Fruit fly (Drosophila melanogaster) whole organism, embryonic: ENCODE measurements around the gene dia.

Experiments
- Atf6 ChIP-seq: fragments of 200-800 bp; sonication (Bioruptor generic); IDR thresholded peaks from 2 replicates; pipeline ENCODE4 v1.3.6; 2022; ENCODE audit warnings: missing biosample characterization, missing genetic modification characterization
- Blimp-1 ChIP-seq: fragments of 200-800 bp; sonication (Bioruptor generic); optimal IDR thresholded peaks from 3 replicates; lab custom pipeline; 2018; ENCODE audit warnings: missing biosample characterization, missing genetic modification characterization, mild to moderate bottlenecking, moderate library complexity, missing genetic modification reagents
- BtbVII ChIP-seq: fragments of 200-800 bp; sonication (Bioruptor generic); optimal IDR thresholded peaks from 3 replicates; lab custom pipeline; 2017; ENCODE audit warnings: missing biosample characterization, mild to moderate bottlenecking, missing genetic modification characterization
- CG10267 ChIP-seq: fragments of 200-800 bp; sonication (Bioruptor generic); optimal IDR thresholded peaks from 2 replicates; lab custom pipeline; 2018; ENCODE audit warnings: missing biosample characterization, mild to moderate bottlenecking, missing genetic modification characterization, moderate library complexity
- CG13296 ChIP-seq: fragments of 200-800 bp; sonication (Bioruptor generic); optimal IDR thresholded peaks from 3 replicates; lab custom pipeline; 2018; ENCODE audit warnings: missing biosample characterization, mild to moderate bottlenecking, missing genetic modification characterization
- CG14860 ChIP-seq: fragments of 200-800 bp; sonication (Bioruptor generic); IDR thresholded peaks from 3 replicates; pipeline ENCODE4 v1.3.6; 2022; ENCODE audit warnings: missing biosample characterization, missing genetic modification characterization; ENCODE audit not compliant: partially characterized antibody
- CG15011 ChIP-seq: fragments of 200-800 bp; sonication (Bioruptor generic); optimal IDR thresholded peaks from 3 replicates; lab custom pipeline; 2018; ENCODE audit warnings: missing biosample characterization, mild to moderate bottlenecking, missing genetic modification characterization
- CG15479 ChIP-seq: fragments of 200-800 bp; sonication (Bioruptor generic); optimal IDR thresholded peaks from 3 replicates; lab custom pipeline; 2019; ENCODE audit warnings: missing biosample characterization, mild to moderate bottlenecking, missing genetic modification characterization, moderate library complexity
- CG1647 ChIP-seq: fragments of 200-800 bp; sonication (Bioruptor generic); optimal IDR thresholded peaks from 3 replicates; lab custom pipeline; 2016; ENCODE audit warnings: missing biosample characterization, missing genetic modification characterization
- CG16779 ChIP-seq: fragments of 200-800 bp; sonication (Bioruptor generic); IDR thresholded peaks from 2 replicates; pipeline ENCODE4 v1.3.6; 2022; ENCODE audit warnings: missing biosample characterization, missing genetic modification characterization
- CG16813 ChIP-seq: fragments of 200-800 bp; sonication (Bioruptor generic); IDR thresholded peaks from 3 replicates; pipeline ENCODE4 v1.3.6; 2022; ENCODE audit warnings: missing biosample characterization, missing genetic modification characterization; ENCODE audit not compliant: partially characterized antibody
- CG3838 ChIP-seq: fragments of 200-800 bp; sonication (Bioruptor generic); optimal IDR thresholded peaks from 3 replicates; lab custom pipeline; 2016; ENCODE audit warnings: missing biosample characterization, missing genetic modification characterization
- CG43689 ChIP-seq: fragments of 200-800 bp; sonication (Bioruptor generic); IDR thresholded peaks from 2 replicates; pipeline ENCODE4 v1.3.6; 2022; ENCODE audit warnings: missing biosample characterization, missing genetic modification characterization
- CG4730 ChIP-seq: fragments of 200-800 bp; sonication (Bioruptor generic); IDR thresholded peaks from 2 replicates; pipeline ENCODE4 v1.3.6; 2022; ENCODE audit warnings: missing biosample characterization, missing genetic modification characterization
- CG5245 ChIP-seq: fragments of 200-800 bp; sonication (Bioruptor generic); optimal IDR thresholded peaks from 3 replicates; lab custom pipeline; 2016; ENCODE audit warnings: missing biosample characterization, missing genetic modification characterization
- CG6683 ChIP-seq: fragments of 200-800 bp; sonication (Bioruptor generic); optimal IDR thresholded peaks from 2 replicates; lab custom pipeline; 2017; ENCODE audit warnings: missing biosample characterization, mild to moderate bottlenecking, missing genetic modification characterization, missing genetic modification reagents
- CG6689 ChIP-seq: fragments of 200-800 bp; sonication (Bioruptor generic); IDR thresholded peaks from 2 replicates; pipeline ENCODE4 v1.3.6; 2022; ENCODE audit warnings: missing biosample characterization, missing genetic modification characterization
- CG6791 ChIP-seq: fragments of 200-800 bp; sonication (Bioruptor generic); IDR thresholded peaks from 3 replicates; pipeline ENCODE4 v1.3.6; 2022; ENCODE audit warnings: missing biosample characterization, missing genetic modification characterization; ENCODE audit not compliant: partially characterized antibody
- CG6854 ChIP-seq: fragments of 200-800 bp; sonication (Bioruptor generic); optimal IDR thresholded peaks from 3 replicates; lab custom pipeline; 2017; ENCODE audit warnings: missing biosample characterization, mild to moderate bottlenecking, missing genetic modification characterization
- Camta ChIP-seq: fragments of 200-800 bp; sonication (Bioruptor generic); optimal IDR thresholded peaks from 2 replicates; lab custom pipeline; 2016; ENCODE audit warnings: missing biosample characterization, missing genetic modification characterization
- Dad ChIP-seq: fragments of 200-800 bp; sonication (Bioruptor generic); optimal IDR thresholded peaks from 3 replicates; lab custom pipeline; 2016; ENCODE audit warnings: missing biosample characterization, missing genetic modification characterization
- Deaf1 ChIP-seq: fragments of 200-800 bp; optimal IDR thresholded peaks from 3 replicates; lab custom pipeline; 2019; ENCODE audit warnings: missing biosample characterization, mild to moderate bottlenecking, missing genetic modification characterization, moderate library complexity
- Dip3 ChIP-seq: fragments of 200-800 bp; sonication (Bioruptor generic); optimal IDR thresholded peaks from 3 replicates; lab custom pipeline; 2016; ENCODE audit warnings: missing biosample characterization, missing genetic modification characterization
- Dref ChIP-seq: fragments of 200-800 bp; sonication (Bioruptor generic); IDR thresholded peaks from 2 replicates; pipeline ENCODE4 v1.3.6; 2022; ENCODE audit warnings: missing biosample characterization, missing genetic modification characterization
- HLH3B ChIP-seq: fragments of 200-800 bp; sonication (Bioruptor generic); IDR thresholded peaks from 2 replicates; pipeline ENCODE4 v1.3.6; 2022; ENCODE audit warnings: missing biosample characterization, missing genetic modification characterization
- HLHmδ ChIP-seq: fragments of 200-800 bp; sonication (Bioruptor generic); optimal IDR thresholded peaks from 2 replicates; lab custom pipeline; 2018; ENCODE audit warnings: missing biosample characterization, mild to moderate bottlenecking, missing genetic modification characterization, moderate library complexity
- MTF-1 ChIP-seq: fragments of 200-800 bp; sonication (Bioruptor generic); optimal IDR thresholded peaks from 2 replicates; lab custom pipeline; 2018; ENCODE audit warnings: missing biosample characterization, mild to moderate bottlenecking, missing genetic modification characterization, borderline replicate concordance
- Meics ChIP-seq: fragments of 200-800 bp; sonication (Bioruptor generic); optimal IDR thresholded peaks from 2 replicates; lab custom pipeline; 2017; ENCODE audit warnings: missing biosample characterization, mild to moderate bottlenecking, missing genetic modification characterization
- Nf-YB ChIP-seq: fragments of 200-800 bp; sonication (Bioruptor generic); optimal IDR thresholded peaks from 3 replicates; lab custom pipeline; 2019; ENCODE audit warnings: missing biosample characterization, mild to moderate bottlenecking, missing genetic modification characterization, moderate library complexity
- Optix ChIP-seq: fragments of 200-800 bp; sonication (Bioruptor generic); IDR thresholded peaks from 3 replicates; pipeline ENCODE4 v1.3.6; 2022; ENCODE audit warnings: missing biosample characterization, missing genetic modification characterization
- Ptx1 ChIP-seq: fragments of 200-800 bp; sonication (Bioruptor generic); IDR thresholded peaks from 2 replicates; pipeline ENCODE4 v1.3.6; 2022; ENCODE audit warnings: missing biosample characterization, missing genetic modification characterization
- ab ChIP-seq: fragments of 200-800 bp; sonication (Bioruptor generic); optimal IDR thresholded peaks from 2 replicates; lab custom pipeline; 2016; ENCODE audit warnings: missing biosample characterization, missing genetic modification characterization
- bab2 ChIP-seq: fragments of 200-800 bp; sonication (Bioruptor generic); optimal IDR thresholded peaks from 2 replicates; lab custom pipeline; 2016; ENCODE audit warnings: missing biosample characterization, missing genetic modification characterization
- bcd ChIP-seq: fragments of 200-800 bp; sonication (Bioruptor generic); optimal IDR thresholded peaks from 2 replicates; lab custom pipeline; 2017; ENCODE audit warnings: missing biosample characterization, mild to moderate bottlenecking, missing genetic modification characterization
- crol ChIP-seq: fragments of 200-800 bp; sonication (Bioruptor generic); IDR thresholded peaks from 2 replicates; pipeline ENCODE4 v1.3.6; 2022; ENCODE audit warnings: missing biosample characterization, missing genetic modification characterization
- en ChIP-seq: fragments of 200-800 bp; sonication (Bioruptor generic); optimal IDR thresholded peaks from 2 replicates; lab custom pipeline; 2016; ENCODE audit warnings: missing biosample characterization, missing genetic modification characterization
- exex ChIP-seq: fragments of 200-800 bp; sonication (Bioruptor generic); optimal IDR thresholded peaks from 4 replicates; lab custom pipeline; 2018; ENCODE audit warnings: missing biosample characterization, mild to moderate bottlenecking, missing genetic modification characterization, moderate library complexity
- gt ChIP-seq: fragments of 200-800 bp; sonication (Bioruptor generic); IDR thresholded peaks from 2 replicates; pipeline ENCODE4 v1.3.6; 2022; ENCODE audit warnings: missing biosample characterization, missing genetic modification characterization
- lilli ChIP-seq: fragments of 200-800 bp; sonication (Bioruptor generic); optimal IDR thresholded peaks from 3 replicates; lab custom pipeline; 2016; ENCODE audit warnings: missing biosample characterization, missing genetic modification characterization
- lov ChIP-seq, 2 experiments: fragments of 200-800 bp in 1 of 2; fragments of >200 bp in 1 of 2; sonication (Bioruptor generic) in 1 of 2; IDR thresholded peaks in 1 of 2; optimal IDR thresholded peaks in 1 of 2; 2 replicates in 1 of 2; 3 replicates in 1 of 2; pipeline versions ENCODE4 v1.3.6 to Lab custom; 2017 to 2022; ENCODE audit warnings: missing biosample characterization in 1 of 2, missing genetic modification characterization in 1 of 2
- nau ChIP-seq: fragments of 200-800 bp; sonication (Bioruptor generic); optimal IDR thresholded peaks from 3 replicates; lab custom pipeline; 2017; ENCODE audit warnings: missing biosample characterization, mild to moderate bottlenecking, missing genetic modification characterization, missing genetic modification reagents
- peb ChIP-seq: fragments of 200-800 bp; sonication (Bioruptor generic); IDR thresholded peaks from 2 replicates; pipeline ENCODE4 v1.3.6; 2022; ENCODE audit warnings: missing biosample characterization, missing genetic modification characterization
- pho ChIP-seq: fragments of 200-800 bp; sonication (Bioruptor generic); optimal IDR thresholded peaks from 2 replicates; lab custom pipeline; 2016; ENCODE audit warnings: missing biosample characterization, missing genetic modification characterization
- sd ChIP-seq: fragments of 200-800 bp; sonication (Bioruptor generic); optimal IDR thresholded peaks from 3 replicates; lab custom pipeline; 2018; ENCODE audit warnings: missing biosample characterization, mild to moderate bottlenecking, missing genetic modification characterization, moderate library complexity
- sens ChIP-seq: fragments of 200-800 bp; sonication (Bioruptor generic); peaks from one replicate; lab custom pipeline; 2016; ENCODE audit warnings: missing biosample characterization, missing genetic modification characterization
- slou ChIP-seq: fragments of 200-800 bp; sonication (Bioruptor generic); optimal IDR thresholded peaks from 3 replicates; lab custom pipeline; 2016; ENCODE audit warnings: missing biosample characterization, missing genetic modification characterization
- sna ChIP-seq: fragments of 200-800 bp; sonication (Bioruptor generic); IDR thresholded peaks from 2 replicates; pipeline ENCODE4 v1.3.6; 2022; ENCODE audit warnings: missing biosample characterization, missing genetic modification characterization; ENCODE audit not compliant: partially characterized antibody
- ssp ChIP-seq: fragments of 200-800 bp; sonication (Bioruptor generic); IDR thresholded peaks from 2 replicates; pipeline ENCODE4 v1.3.6; 2022; ENCODE audit warnings: missing biosample characterization, missing genetic modification characterization
- tio ChIP-seq: fragments of 200-800 bp; sonication (Bioruptor generic); optimal IDR thresholded peaks from 2 replicates; lab custom pipeline; 2017; ENCODE audit warnings: missing biosample characterization, missing genetic modification characterization, inconsistent platforms
- zen2 ChIP-seq: fragments of 200-800 bp; sonication (Bioruptor generic); IDR thresholded peaks from 3 replicates; pipeline ENCODE4 v1.3.6; 2022; ENCODE audit warnings: missing biosample characterization, missing genetic modification characterization; ENCODE audit not compliant: partially characterized antibody

The dia gene

dm6 chr2L:20761951-20762538 lies 4.1 kb downstream of the dia start (continued):
- TF ChIP-seq gt = no peak
- TF ChIP-seq CG10267 (tag; lab: Kevin White, UChicago) = peak; percentile 36
- TF ChIP-seq sens (GFP tag; lab: Kevin White, UChicago) = peak; percentile 75
- no peak for TF ChIP-seq nau (GFP tag; lab: Kevin White, UChicago)
- TF ChIP-seq sd (tag; lab: Kevin White, UChicago) = no peak
- TF ChIP-seq CG6791 (GFP tag; lab: Robert Waterston, UW) = no peak
- peak; percentile 3 for TF ChIP-seq BtbVII (GFP tag; lab: Kevin White, UChicago)
- TF ChIP-seq Dref (GFP tag; lab: Robert Waterston, UW) = no peak
- TF ChIP-seq slou (GFP tag; lab: Kevin White, UChicago) = no peak
- TF ChIP-seq pho = no peak
- TF ChIP-seq exex (tag; lab: Kevin White, UChicago) = no peak
- TF ChIP-seq Ptx1 = peak; percentile 65
- TF ChIP-seq bab2 (GFP tag; lab: Kevin White, UChicago) = no peak
- no peak for TF ChIP-seq Blimp-1
- no peak for TF ChIP-seq zen2 (GFP tag; lab: Robert Waterston, UW)
- no peak for TF ChIP-seq Nf-YB (GFP tag; lab: Kevin White, UChicago)
- TF ChIP-seq HLHmδ = no peak
- no peak for TF ChIP-seq Dad (GFP tag; lab: Kevin White, UChicago)
- no peak for TF ChIP-seq CG6683 (GFP tag; lab: Kevin White, UChicago)
- TF ChIP-seq Dip3 (GFP tag; lab: Kevin White, UChicago) = no peak
- TF ChIP-seq Meics (GFP tag; lab: Kevin White, UChicago) = peak; percentile 44
- TF ChIP-seq CG16813 (GFP tag; lab: Robert Waterston, UW) = no peak
- no peak for TF ChIP-seq Camta (GFP tag; lab: Kevin White, UChicago)
- TF ChIP-seq HLH3B (GFP tag; lab: Robert Waterston, UW) = 0 out of 2 replicates have a peak, but pooled peaks have one; percentile 16
- TF ChIP-seq lilli (GFP tag; lab: Kevin White, UChicago) = peak; percentile 23
- TF ChIP-seq CG43689 = no peak
- no peak for TF ChIP-seq CG1647 (GFP tag; lab: Kevin White, UChicago)
- TF ChIP-seq en (GFP tag; lab: Kevin White, UChicago) = no peak
- TF ChIP-seq CG16779 (GFP tag; lab: Robert Waterston, UW) = no peak
- TF ChIP-seq ab (GFP tag; lab: Kevin White, UChicago) = no peak
- TF ChIP-seq CG15011 (GFP tag; lab: Kevin White, UChicago) = no peak
- TF ChIP-seq tio (GFP tag; lab: Kevin White, UChicago) = peak; percentile 28
- no peak for TF ChIP-seq peb (GFP tag; lab: Robert Waterston, UW)
- TF ChIP-seq ssp (GFP tag; lab: Robert Waterston, UW) = no peak
- TF ChIP-seq CG13296 (GFP tag; lab: Kevin White, UChicago) = peak; percentile 3
- no peak for TF ChIP-seq CG15479 (GFP tag; lab: Kevin White, UChicago)
- TF ChIP-seq CG5245 = peak; percentile 17
- no peak for TF ChIP-seq CG4730 (GFP tag; lab: Robert Waterston, UW)
- 0 out of 2 replicates have a peak, but pooled peaks have one; percentile 33 for TF ChIP-seq Atf6
- no peak for TF ChIP-seq crol (GFP tag; lab: Robert Waterston, UW)
- no peak for TF ChIP-seq lov (optimal IDR thresholded peaks at IDR 0.05; lab: Kevin White, UChicago)
- TF ChIP-seq lov (GFP tag; IDR thresholded peaks at IDR 0.05; lab: Robert Waterston, UW) = no peak
- no peak for TF ChIP-seq CG14860 (GFP tag; lab: Robert Waterston, UW)
- no peak for TF ChIP-seq CG6854 (GFP tag; lab: Kevin White, UChicago)
- TF ChIP-seq CG3838 = no peak
- no peak for TF ChIP-seq sna
- TF ChIP-seq Deaf1 (tag; lab: Kevin White, UChicago) = peak; percentile 22
- peak; percentile 29; the same call in 1 of the 2 replicates for TF ChIP-seq CG6689 (GFP tag; lab: Robert Waterston, UW)
- no peak for TF ChIP-seq Optix
- no peak for TF ChIP-seq MTF-1 (GFP tag; lab: Kevin White, UChicago)
- peak; percentile 36 for TF ChIP-seq bcd (GFP tag; lab: Kevin White, UChicago)
